Worm (Caenorhabditis elegans) whole organism, early embryonic: Measurements from ENCODE around the gene srh-206.
"Not testable (repeated sequence)": the region's sequence is repeated elsewhere in the genome, so short reads cannot be mapped to it uniquely, and the experiment has no call there.

ENCODE experiments used
- B0310.2 ChIP-seq: sonication (generic microtip); optimal IDR thresholded peaks from 2 replicates; lab custom pipeline; 2016; ENCODE audit warnings: mild to moderate bottlenecking, missing genetic modification characterization, missing compliant biosample characterization
- F13C5.2 ChIP-seq: sonication (generic microtip); optimal IDR thresholded peaks from 2 replicates; lab custom pipeline; 2017; ENCODE audit warnings: mild to moderate bottlenecking, missing genetic modification characterization, inconsistent platforms, missing compliant biosample characterization
- aly-1 ChIP-seq: sonication (generic microtip); optimal IDR thresholded peaks from 2 replicates; lab custom pipeline; 2016; ENCODE audit warnings: missing genetic modification characterization, missing compliant biosample characterization
- ama-1 ChIP-seq: fragments of 150-350 bp; optimal IDR thresholded peaks from 2 replicates; lab custom pipeline; 2014
- ceh-13 ChIP-seq: fragments of 200-800 bp; sonication (Bioruptor generic); optimal IDR thresholded peaks from 2 replicates; lab custom pipeline; 2018; ENCODE audit warnings: mild to moderate bottlenecking, missing genetic modification characterization, missing compliant biosample characterization
- ceh-36 ChIP-seq: sonication (generic microtip); optimal IDR thresholded peaks from 2 replicates; lab custom pipeline; 2016; ENCODE audit warnings: missing genetic modification characterization, inconsistent platforms, missing compliant biosample characterization
- ets-7 ChIP-seq: sonication (generic microtip); optimal IDR thresholded peaks from 2 replicates; lab custom pipeline; 2016; ENCODE audit warnings: missing genotype, missing genetic modification characterization, missing compliant biosample characterization
- flt-1 ChIP-seq: fragments of 200-800 bp; sonication (Bioruptor generic); IDR thresholded peaks from 2 replicates; pipeline ENCODE4 v1.3.6; 2022; ENCODE audit warnings: missing genetic modification characterization, missing compliant biosample characterization
- hmbx-1 ChIP-seq: sonication (generic microtip); optimal IDR thresholded peaks from 2 replicates; lab custom pipeline; 2016; ENCODE audit warnings: mild to moderate bottlenecking, missing genetic modification characterization, missing compliant biosample characterization
- hmg-4 ChIP-seq: fragments of 200-800 bp; sonication (Bioruptor generic); optimal IDR thresholded peaks from 2 replicates; lab custom pipeline; 2018; ENCODE audit warnings: mild to moderate bottlenecking, missing genetic modification characterization, missing compliant biosample characterization
- hnd-1 ChIP-seq: sonication (generic microtip); optimal IDR thresholded peaks from 2 replicates; lab custom pipeline; 2016; ENCODE audit warnings: missing genetic modification characterization, missing compliant biosample characterization
- pes-1 ChIP-seq: fragments of 200-800 bp; sonication (Bioruptor generic); IDR thresholded peaks from 2 replicates; pipeline ENCODE4 v1.3.6; 2022; ENCODE audit warnings: missing genetic modification reagents, missing genetic modification characterization, missing compliant biosample characterization
- scrt-1 ChIP-seq: fragments of 200-800 bp; sonication (Bioruptor generic); IDR thresholded peaks from 2 replicates; pipeline ENCODE4 v1.3.6; 2022; ENCODE audit warnings: missing genetic modification characterization, missing compliant biosample characterization
- sea-1 ChIP-seq: fragments of 200-800 bp; sonication (Bioruptor generic); conservative IDR thresholded peaks from 2 replicates; pipeline ENCODE4 v1.3.6; 2022; ENCODE audit warnings: missing genetic modification characterization, missing compliant biosample characterization
- tbx-11 ChIP-seq: fragments of 200-800 bp; sonication (Bioruptor generic); IDR thresholded peaks from 2 replicates; pipeline ENCODE4 v1.3.6; 2022; ENCODE audit warnings: missing genetic modification characterization, missing compliant biosample characterization
- tbx-37 ChIP-seq: fragments of 200-800 bp; sonication (Bioruptor generic); conservative IDR thresholded peaks from 2 replicates; pipeline ENCODE4 v1.3.6; 2022; ENCODE audit warnings: missing genetic modification reagents, missing genetic modification characterization, missing compliant biosample characterization
- tra-4 ChIP-seq: sonication (generic microtip); optimal IDR thresholded peaks from 2 replicates; lab custom pipeline; 2017; ENCODE audit warnings: missing genetic modification characterization, missing compliant biosample characterization

srh-206 gene

DNA sequence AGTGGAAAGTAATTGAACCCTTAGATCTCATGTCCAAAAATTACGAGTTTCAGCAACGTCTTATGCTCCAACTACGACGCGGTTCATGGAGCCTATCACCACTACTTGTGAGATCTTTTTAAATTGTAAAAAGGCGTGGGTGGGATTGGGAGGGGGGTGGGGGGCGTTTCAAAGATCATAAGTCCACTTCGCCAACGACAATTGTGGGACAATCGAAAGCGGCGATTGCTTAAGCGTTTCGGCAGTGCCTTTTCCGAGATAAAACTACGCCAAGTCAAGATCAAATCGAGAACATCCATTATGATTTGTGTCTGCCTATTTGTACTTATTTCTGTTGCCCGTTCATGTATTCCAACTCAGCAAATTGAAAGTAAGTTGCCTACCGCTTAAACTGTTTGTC, 1.6 kb upstream of the srh-206 start, which contains the start of gene clec-239:
clec-239 (plus strand) TSS at position 301 of the 400 bp plus-strand sequence.
- no peak for TF ChIP-seq F13C5.2 (tag; lab: Kevin White, UChicago)
- TF ChIP-seq aly-1 = no peak
- TF ChIP-seq scrt-1 = no peak
- no peak for TF ChIP-seq B0310.2 (tag; lab: Kevin White, UChicago)
- TF ChIP-seq ama-1 (lab: Kevin White, UChicago) = no peak
- no peak for TF ChIP-seq sea-1 (GFP tag; lab: Robert Waterston, UW)
- no peak for TF ChIP-seq pes-1 (GFP tag; lab: Robert Waterston, UW)
- no peak for TF ChIP-seq tbx-11 (GFP tag; lab: Robert Waterston, UW)
- no peak for TF ChIP-seq ets-7
- TF ChIP-seq tra-4 (tag; lab: Kevin White, UChicago) = no peak
- TF ChIP-seq ceh-13 (GFP tag; lab: Kevin White, UChicago) = no peak

DNA sequence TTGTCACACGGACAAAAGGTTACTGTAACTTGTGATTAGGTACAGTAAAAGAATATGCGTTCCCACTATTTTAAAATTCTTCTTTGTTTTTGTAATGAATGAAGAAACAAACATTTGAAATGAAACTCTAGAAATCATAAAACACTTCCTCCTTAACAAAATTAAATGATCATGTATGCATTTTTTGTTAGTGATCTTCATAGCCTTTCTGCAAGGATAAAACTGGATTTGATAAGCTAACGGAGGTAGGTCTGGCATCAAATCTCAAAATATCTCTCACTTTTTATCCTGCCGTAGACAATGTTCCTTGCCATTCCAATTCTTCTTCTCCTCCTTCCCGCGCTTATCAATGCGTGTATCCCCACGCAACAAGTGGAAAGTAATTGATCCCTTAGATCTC, 3.2 kb downstream of the srh-206 start, which contains the start of gene clec-238:
clec-238 (plus strand) TSS at position 301 of the 400 bp plus-strand sequence.
- TF ChIP-seq tbx-11 (GFP tag; lab: Robert Waterston, UW) (no peak), hmg-4 (no peak), flt-1 (GFP tag; lab: Robert Waterston, UW) (no peak), scrt-1 (no peak), ceh-36 (tag; lab: Kevin White, UChicago) (no peak)

DNA sequence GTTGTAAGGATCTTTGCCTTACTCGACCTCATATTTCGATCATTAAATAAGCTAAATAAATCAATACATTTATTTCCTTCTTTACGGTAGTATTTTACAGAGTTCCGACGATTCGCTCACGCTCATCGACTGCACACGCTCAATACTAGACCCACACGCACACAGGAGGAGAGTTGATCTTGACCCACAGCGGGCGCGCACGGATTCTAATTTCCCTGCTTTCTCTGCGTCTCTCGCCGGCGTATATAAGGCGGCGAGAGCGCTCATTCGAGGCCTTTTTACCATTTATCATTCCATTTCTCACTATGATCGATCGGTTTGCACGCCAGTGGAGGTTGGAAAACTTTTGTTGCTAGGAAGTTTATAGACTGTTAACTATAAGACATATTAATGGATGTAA, 4.6 kb downstream of the srh-206 start:
- no peak for TF ChIP-seq tbx-11 (GFP tag; lab: Robert Waterston, UW)
- no peak for TF ChIP-seq tra-4 (tag; lab: Kevin White, UChicago)
- no peak for TF ChIP-seq F13C5.2 (tag; lab: Kevin White, UChicago)
- no peak for TF ChIP-seq hnd-1 (tag; lab: Kevin White, UChicago)
- TF ChIP-seq flt-1 (GFP tag; lab: Robert Waterston, UW) = no peak
- TF ChIP-seq ets-7 = no peak
- TF ChIP-seq ceh-36 (tag; lab: Kevin White, UChicago) = no peak
- no peak for TF ChIP-seq ceh-13 (GFP tag; lab: Kevin White, UChicago)
- no peak for TF ChIP-seq tbx-37 (GFP tag; lab: Robert Waterston, UW)
- no peak for TF ChIP-seq sea-1 (GFP tag; lab: Robert Waterston, UW)
- no peak for TF ChIP-seq ama-1 (lab: Kevin White, UChicago)
- TF ChIP-seq hmg-4 = no peak
- TF ChIP-seq hmbx-1 (tag; lab: Kevin White, UChicago) = no peak

DNA sequence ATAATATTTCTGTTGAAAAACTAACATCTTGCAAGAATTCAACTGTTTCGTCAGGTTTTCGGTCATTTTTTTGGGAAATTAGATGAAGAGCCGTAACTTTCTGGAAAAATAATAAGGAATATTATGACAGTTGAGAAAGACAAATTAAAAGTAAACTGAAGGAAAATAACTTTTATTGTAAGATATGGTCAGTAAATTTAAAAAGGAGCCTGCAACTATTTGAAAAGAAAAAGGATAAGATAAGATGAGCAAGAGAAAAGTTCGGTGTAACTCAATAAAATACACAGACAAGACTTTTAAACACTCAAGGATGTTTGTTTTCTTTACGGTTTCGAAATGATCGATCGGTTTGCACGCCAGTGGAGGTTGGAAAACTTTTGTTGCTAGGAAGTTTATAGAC, 5.1 kb downstream of the srh-206 start, which contains the start of gene fbxa-111:
fbxa-111 (minus strand) TSS at position 101 of the 400 bp plus-strand sequence.
- not testable (repeated sequence) for TF ChIP-seq hnd-1 (tag; lab: Kevin White, UChicago); tbx-37 (GFP tag; lab: Robert Waterston, UW); tra-4 (tag; lab: Kevin White, UChicago)

DNA sequence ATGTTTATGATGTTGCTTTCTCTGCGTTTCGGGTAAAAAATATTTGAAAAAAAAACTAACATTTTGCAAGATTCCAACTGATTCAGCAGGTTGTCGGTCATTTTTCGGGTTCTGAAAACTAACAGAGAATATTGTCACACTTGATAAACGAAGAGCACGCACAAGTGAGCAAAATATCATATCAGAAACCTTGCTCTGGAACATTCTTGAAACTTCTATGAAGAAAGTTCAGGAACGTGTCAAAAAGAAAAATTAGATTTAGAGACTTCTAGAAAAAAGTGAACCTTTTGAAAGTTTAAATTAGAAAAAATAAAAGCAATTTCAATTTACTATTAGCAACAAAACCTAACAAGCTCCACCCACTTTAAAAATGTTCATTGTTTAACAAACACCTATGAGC, 6.7 kb downstream of the srh-206 start, which contains the start of gene fbxa-112:
fbxa-112 (minus strand) TSS at position 101 of the 400 bp plus-strand sequence.
- not testable (repeated sequence) for TF ChIP-seq hnd-1 (tag; lab: Kevin White, UChicago); B0310.2 (tag; lab: Kevin White, UChicago); flt-1 (GFP tag; lab: Robert Waterston, UW)

DNA sequence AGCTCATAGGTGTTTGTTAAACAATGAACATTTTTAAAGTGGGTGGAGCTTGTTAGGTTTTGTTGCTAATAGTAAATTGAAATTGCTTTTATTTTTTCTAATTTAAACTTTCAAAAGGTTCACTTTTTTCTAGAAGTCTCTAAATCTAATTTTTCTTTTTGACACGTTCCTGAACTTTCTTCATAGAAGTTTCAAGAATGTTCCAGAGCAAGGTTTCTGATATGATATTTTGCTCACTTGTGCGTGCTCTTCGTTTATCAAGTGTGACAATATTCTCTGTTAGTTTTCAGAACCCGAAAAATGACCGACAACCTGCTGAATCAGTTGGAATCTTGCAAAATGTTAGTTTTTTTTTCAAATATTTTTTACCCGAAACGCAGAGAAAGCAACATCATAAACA, 15.9 kb downstream of the srh-206 start, which contains the start of gene fbxa-148:
fbxa-148 (plus strand) TSS at position 301 of the 400 bp plus-strand sequence.
- not testable (repeated sequence) for TF ChIP-seq ceh-36 (tag; lab: Kevin White, UChicago); ceh-13 (GFP tag; lab: Kevin White, UChicago); sea-1 (GFP tag; lab: Robert Waterston, UW)

DNA sequence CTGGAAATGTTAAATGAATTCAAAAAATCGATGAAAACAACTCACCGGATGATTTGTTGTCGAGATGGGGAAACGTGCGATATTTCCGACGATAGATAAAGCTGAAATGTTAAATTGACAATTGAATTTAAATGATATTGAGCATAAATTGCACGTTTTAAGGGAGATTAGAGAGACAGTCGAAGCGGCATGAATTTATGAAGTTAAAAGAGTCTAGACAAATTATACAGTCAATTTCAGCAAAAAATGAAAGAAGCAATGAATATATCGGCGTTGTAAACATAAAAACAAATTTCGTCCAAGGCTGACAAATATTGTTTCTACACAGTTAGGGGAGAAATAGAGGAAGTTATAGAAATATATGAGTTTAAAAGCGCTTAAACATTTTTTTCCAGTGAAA, 27.3 kb downstream of the srh-206 start, which contains the start of gene Y102A5C.36:
Y102A5C.36 (minus strand) TSS at position 101 of the 400 bp plus-strand sequence.
- TF ChIP-seq ceh-36 (tag; lab: Kevin White, UChicago) = no peak
- TF ChIP-seq hmg-4 = no peak
- no peak for TF ChIP-seq tbx-37 (GFP tag; lab: Robert Waterston, UW)
- no peak for TF ChIP-seq ceh-13 (GFP tag; lab: Kevin White, UChicago)
- TF ChIP-seq aly-1 = no peak
- no peak for TF ChIP-seq tra-4 (tag; lab: Kevin White, UChicago)
- TF ChIP-seq F13C5.2 (tag; lab: Kevin White, UChicago) = no peak
- no peak for TF ChIP-seq scrt-1

DNA sequence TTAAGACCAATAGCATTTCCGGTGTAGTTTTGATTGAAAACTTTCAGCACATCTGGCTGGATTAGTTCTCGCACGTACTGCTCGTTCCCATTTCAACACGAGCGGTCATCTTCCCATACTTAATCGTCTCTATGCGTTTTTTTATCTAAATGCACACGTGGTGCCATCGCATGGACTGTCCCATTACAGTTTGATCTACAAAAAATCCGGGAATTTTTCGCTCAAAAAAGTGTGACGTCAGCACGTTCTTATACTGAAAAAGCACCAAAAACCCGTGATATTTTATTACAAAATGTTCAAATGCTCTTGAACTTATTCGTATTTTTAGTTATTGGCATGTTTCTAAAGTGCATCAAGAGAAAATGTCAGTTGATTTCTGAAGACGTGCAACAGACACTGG, 32.7 kb downstream of the srh-206 start, which contains the start of gene Y102A5C.4:
Y102A5C.4 (plus strand) TSS at position 301 of the 400 bp plus-strand sequence.
- TF ChIP-seq ceh-36 (tag; lab: Kevin White, UChicago) (no peak), hnd-1 (tag; lab: Kevin White, UChicago) (no peak), B0310.2 (tag; lab: Kevin White, UChicago) (no peak), hmbx-1 (tag; lab: Kevin White, UChicago) (no peak), tra-4 (tag; lab: Kevin White, UChicago) (no peak), tbx-11 (GFP tag; lab: Robert Waterston, UW) (no peak), ama-1 (lab: Kevin White, UChicago) (no peak), F13C5.2 (tag; lab: Kevin White, UChicago) (no peak)
